Worm (Caenorhabditis elegans) whole organism, L1 larva: ENCODE data around the gene tsp-11.

Experiments used
- ceh-82 ChIP-seq, 3 experiments: fragments of 150-350 bp in 1 of 3; sonication (generic microtip) in 2 of 3; optimal IDR thresholded peaks; 2 replicates each; lab custom pipeline; 2014 to 2017; ENCODE audit warnings: missing biosample characterization in 3 of 3, missing genetic modification characterization in 3 of 3
- fkh-10 ChIP-seq: sonication (generic microtip); optimal IDR thresholded peaks from 2 replicates; lab custom pipeline; 2017; ENCODE audit warnings: missing biosample characterization, missing genetic modification reagents, missing genetic modification characterization
- nhr-19 ChIP-seq: fragments of 200-800 bp; sonication (Bioruptor generic); conservative IDR thresholded peaks from 2 replicates; pipeline ENCODE4 v1.3.6; 2022; ENCODE audit warnings: missing genetic modification characterization, missing compliant biosample characterization
- sox-4 ChIP-seq: sonication (generic microtip); optimal IDR thresholded peaks from 2 replicates; lab custom pipeline; 2016; ENCODE audit warnings: missing genetic modification characterization, missing compliant biosample characterization
- tbx-2 ChIP-seq: sonication (generic microtip); optimal IDR thresholded peaks from 2 replicates; lab custom pipeline; 2016; ENCODE audit warnings: missing genetic modification characterization, missing compliant biosample characterization

DNA sequence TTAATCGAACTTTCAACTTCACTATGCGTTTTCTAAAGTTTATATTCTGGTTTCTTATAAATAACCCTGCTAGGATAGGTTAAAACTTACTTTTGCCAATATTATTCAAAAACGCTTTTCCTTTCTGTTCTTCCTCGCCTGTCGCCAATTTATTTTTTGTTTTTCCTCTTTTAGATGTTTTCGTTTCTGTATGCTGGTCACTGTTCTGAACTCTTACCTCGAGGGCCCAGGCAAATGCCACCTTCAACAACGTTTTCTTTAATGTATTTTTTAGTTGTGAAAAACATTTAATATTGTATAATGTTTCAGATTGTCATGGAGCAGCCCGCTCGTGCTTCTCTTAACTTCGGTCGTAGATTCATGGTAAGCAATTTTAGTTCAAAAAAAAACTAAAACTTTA is 19.2 kb downstream of the tsp-11 start, which contains the start of gene Y81B9A.3:
- TF ChIP-seq fkh-10 (GFP tag; lab: Kevin White, UChicago) (no peak), tbx-2 (tag; lab: Kevin White, UChicago) (no peak), nhr-19 (GFP tag; lab: Robert Waterston, UW) (no peak), sox-4 (tag; lab: Kevin White, UChicago) (no peak), ceh-82 (tag; optimal IDR thresholded peaks at IDR 0.05; lab: Kevin White, UChicago) (no peak)
